Fruit fly (Drosophila melanogaster) whole organism, adult: ENCODE results near the gene Lk.

Experiments used
- CG12768 ChIP-seq: fragments of 200-800 bp; sonication (Bioruptor generic); optimal IDR thresholded peaks from 2 replicates; lab custom pipeline; 2017; ENCODE audit warnings: missing biosample characterization, missing genetic modification characterization, mild to moderate bottlenecking, moderate library complexity, missing genetic modification reagents
- CG14711 ChIP-seq: fragments of 200-800 bp; sonication (Bioruptor generic); optimal IDR thresholded peaks from 2 replicates; lab custom pipeline; 2018; ENCODE audit warnings: missing biosample characterization, mild to moderate bottlenecking, missing genetic modification characterization, moderate library complexity
- CG33017 ChIP-seq: fragments of 200-800 bp; sonication (Bioruptor generic); optimal IDR thresholded peaks from 2 replicates; lab custom pipeline; 2018; ENCODE audit warnings: missing biosample characterization, mild to moderate bottlenecking, missing genetic modification characterization, moderate library complexity
- CG5204 ChIP-seq: fragments of 200-800 bp; sonication (Bioruptor generic); optimal IDR thresholded peaks from 2 replicates; lab custom pipeline; 2016; ENCODE audit warnings: missing biosample characterization, missing genetic modification characterization
- CG7045 ChIP-seq: fragments of 200-800 bp; sonication (Bioruptor generic); optimal IDR thresholded peaks from 2 replicates; lab custom pipeline; 2017; ENCODE audit warnings: missing biosample characterization, mild to moderate bottlenecking, missing genetic modification characterization
- Clk ChIP-seq: fragments of 200-800 bp; sonication (Bioruptor generic); optimal IDR thresholded peaks from 2 replicates; lab custom pipeline; 2017; ENCODE audit warnings: missing biosample characterization, missing genetic modification characterization
- Hr96 ChIP-seq: fragments of 200-800 bp; sonication (Bioruptor generic); optimal IDR thresholded peaks from 2 replicates; lab custom pipeline; 2016; ENCODE audit warnings: missing biosample characterization, missing genetic modification characterization
- Mnt ChIP-seq: fragments of 200-800 bp; sonication (Bioruptor generic); optimal IDR thresholded peaks from 2 replicates; lab custom pipeline; 2016; ENCODE audit warnings: missing biosample characterization, mild to moderate bottlenecking, missing genetic modification characterization
- bab1 ChIP-seq: fragments of 200-800 bp; sonication (Bioruptor generic); optimal IDR thresholded peaks from 3 replicates; lab custom pipeline; 2019; ENCODE audit warnings: missing biosample characterization, mild to moderate bottlenecking, missing genetic modification characterization, moderate library complexity
- kay ChIP-seq: fragments of 200-800 bp; sonication (Bioruptor generic); peaks from one replicate; lab custom pipeline; 2016; ENCODE audit warnings: missing biosample characterization, missing genetic modification characterization, borderline replicate concordance
- pad ChIP-seq: fragments of 200-800 bp; sonication (Bioruptor generic); optimal IDR thresholded peaks from 3 replicates; lab custom pipeline; 2017; ENCODE audit warnings: missing biosample characterization, missing genetic modification characterization, mild to moderate bottlenecking, moderate library complexity, missing genetic modification reagents

dm6 chr3L:14543971-14544655, 16.5 kb downstream of the Lk start:
- TF ChIP-seq CG14711 (tag; lab: Kevin White, UChicago): no peak
- TF ChIP-seq Hr96 (GFP tag; lab: Kevin White, UChicago): peak; percentile 12
- no peak for TF ChIP-seq bab1 (GFP tag; lab: Kevin White, UChicago)
- peak; percentile 41 for TF ChIP-seq Clk (GFP tag; lab: Kevin White, UChicago)
- TF ChIP-seq CG33017: no peak
- TF ChIP-seq CG7045 (GFP tag; lab: Kevin White, UChicago): peak; percentile 40
- peak; percentile 56 for TF ChIP-seq CG12768 (GFP tag; lab: Kevin White, UChicago)
- TF ChIP-seq pad: peak; percentile 34
- no peak for TF ChIP-seq Mnt
- TF ChIP-seq CG5204 (GFP tag; lab: Kevin White, UChicago): no peak
- TF ChIP-seq kay: no peak
